Fruit fly (Drosophila melanogaster) whole organism, wandering third instar larva: ENCODE results near the gene CG9664.

Experiments used
- CG32264 ChIP-seq: fragments of 200-800 bp; sonication (Bioruptor generic); optimal IDR thresholded peaks from 2 replicates; lab custom pipeline; 2016; ENCODE audit warnings: missing biosample characterization, missing genetic modification characterization
- CG9705 ChIP-seq: fragments of 200-800 bp; sonication (Bioruptor generic); optimal IDR thresholded peaks from 2 replicates; lab custom pipeline; 2018; ENCODE audit warnings: missing biosample characterization, mild to moderate bottlenecking, missing genetic modification characterization
- Dfd ChIP-seq: fragments of >200 bp; optimal IDR thresholded peaks from 2 replicates; lab custom pipeline; 2017; ENCODE audit warnings: missing biosample characterization, missing genetic modification characterization
- HLH106 ChIP-seq: fragments of 200-800 bp; optimal IDR thresholded peaks from 3 replicates; lab custom pipeline; 2019; ENCODE audit warnings: missing biosample characterization, mild to moderate bottlenecking, missing genetic modification characterization, moderate library complexity
- Hnf4 ChIP-seq: fragments of 200-800 bp; sonication (Bioruptor generic); optimal IDR thresholded peaks from 2 replicates; lab custom pipeline; 2016; ENCODE audit warnings: missing biosample characterization, mild to moderate bottlenecking, missing genetic modification characterization
- OdsH ChIP-seq: fragments of 200-800 bp; sonication (Bioruptor generic); optimal IDR thresholded peaks from 2 replicates; lab custom pipeline; 2016; ENCODE audit warnings: missing biosample characterization, mild to moderate bottlenecking, missing genetic modification characterization
- Vsx2 ChIP-seq: fragments of 200-300, 225-300 bp; sonication (Bioruptor generic); optimal IDR thresholded peaks from 2 replicates; lab custom pipeline; 2018; ENCODE audit warnings: missing biosample characterization, missing genetic modification characterization; ENCODE audit not compliant: partially characterized antibody
- br ChIP-seq: fragments of 200-800 bp; sonication (Bioruptor generic); optimal IDR thresholded peaks from 2 replicates; lab custom pipeline; 2016; ENCODE audit warnings: missing biosample characterization, missing genetic modification characterization
- brk ChIP-seq: fragments of 200-800 bp; sonication (Bioruptor generic); optimal IDR thresholded peaks from 2 replicates; lab custom pipeline; 2016; ENCODE audit warnings: missing biosample characterization, mild to moderate bottlenecking, missing genetic modification characterization
- dl ChIP-seq, 2 experiments: fragments of 175-275, 200-275 bp in 1 of 2; fragments of 200-275 bp in 1 of 2; sonication (Bioruptor generic); optimal IDR thresholded peaks; lab custom pipeline; 2018; ENCODE audit warnings: mild to moderate bottlenecking in 2 of 2, missing biosample characterization in 2 of 2, missing genetic modification characterization in 2 of 2, moderate library complexity in 2 of 2; ENCODE audit not compliant: partially characterized antibody in 2 of 2, insufficient read depth in 1 of 2
- sage ChIP-seq: fragments of 200-800 bp; sonication (Bioruptor generic); optimal IDR thresholded peaks from 2 replicates; lab custom pipeline; 2016; ENCODE audit warnings: missing biosample characterization, mild to moderate bottlenecking, missing genetic modification characterization
- woc ChIP-seq: sonication (Bioruptor generic); optimal IDR thresholded peaks from 2 replicates; lab custom pipeline; 2016; ENCODE audit warnings: missing biosample characterization, mild to moderate bottlenecking, missing genetic modification characterization

The CG9664 gene

DNA sequence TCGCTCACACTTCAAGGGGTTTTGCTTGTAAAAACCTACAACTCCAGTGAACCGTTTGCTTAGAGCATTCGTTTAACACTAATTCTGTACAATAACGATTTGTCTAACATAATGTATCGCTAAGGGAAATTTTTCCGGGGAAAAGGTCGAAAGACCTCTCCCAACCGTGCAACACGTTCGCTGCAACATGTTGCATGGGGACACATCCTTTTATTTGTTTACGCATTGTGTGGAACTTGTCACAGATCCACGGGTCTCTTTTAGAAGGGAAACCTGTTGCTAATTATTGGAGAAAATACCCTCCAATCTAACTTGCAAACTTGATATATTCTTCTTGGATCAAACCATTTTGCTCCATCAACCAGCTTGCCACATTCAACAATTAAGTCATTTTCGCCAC, 28.9 kb downstream of the CG9664 start:
- TF ChIP-seq CG32264 (GFP tag; lab: Kevin White, UChicago) (no peak), brk (GFP tag; lab: Kevin White, UChicago) (no peak), woc (GFP tag; lab: Kevin White, UChicago) (no peak), OdsH (no peak), HLH106 (tag; lab: Kevin White, UChicago) (no peak), Dfd (no peak)

DNA sequence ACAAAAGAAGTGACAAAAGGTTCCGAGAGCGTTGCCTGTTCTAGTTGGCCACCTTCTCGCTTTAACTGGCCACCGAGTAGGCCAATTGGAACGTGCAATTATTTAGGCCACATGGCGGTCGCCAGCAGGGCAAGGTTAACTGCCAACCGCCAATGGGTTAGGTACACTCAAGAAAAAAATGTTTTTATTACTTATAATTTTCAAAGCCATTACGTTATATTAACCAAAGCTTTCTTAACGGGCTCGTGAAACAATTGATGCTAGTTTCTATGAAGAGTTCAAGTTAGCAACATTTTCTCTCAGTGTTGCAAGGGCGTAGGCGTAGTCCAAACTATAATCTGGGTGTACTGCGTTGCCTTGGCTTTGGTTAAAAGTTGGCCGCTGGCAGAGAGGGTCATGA, 48.5 kb downstream of the CG9664 start:
- TF ChIP-seq Hnf4 (GFP tag; lab: Kevin White, UChicago) (no peak), sage (no peak), CG9705 (no peak), br (GFP tag; lab: Kevin White, UChicago) (no peak), Dfd (no peak), Vsx2 (GFP tag; lab: Kevin White, UChicago) (no peak), dl (GFP tag; optimal IDR thresholded peaks at IDR 0.05; lab: Kevin White, UChicago; ENCODE audit: insufficient read depth in 1 of 2, partially characterized antibody in 2 of 2) (no peak), woc (GFP tag; lab: Kevin White, UChicago) (no peak), OdsH (no peak)
